Worm (Caenorhabditis elegans) whole organism, mixed stage, embryonic: ENCODE results near the gene C06A12.8.
A peak's percentile ranks its signal among the peaks of the same experiment; 100 is the strongest.

Experiments
- M03D4.4 ChIP-seq: sonication (generic microtip); optimal IDR thresholded peaks from 2 replicates; lab custom pipeline; 2017; ENCODE audit warnings: mild to moderate bottlenecking, missing genetic modification characterization, missing compliant biosample characterization
- bed-3 ChIP-seq: fragments of 200-800 bp; sonication (Bioruptor generic); optimal IDR thresholded peaks from 3 replicates; lab custom pipeline; 2018; ENCODE audit warnings: mild to moderate bottlenecking, missing genetic modification characterization, moderate library complexity, missing compliant biosample characterization
- blmp-1 ChIP-seq: fragments of 150-350 bp; optimal IDR thresholded peaks from 2 replicates; lab custom pipeline; 2014; ENCODE audit warnings: missing biosample characterization, missing genetic modification characterization
- ceh-39 ChIP-seq: fragments of 150-350 bp; optimal IDR thresholded peaks from 2 replicates; lab custom pipeline; 2014; ENCODE audit warnings: missing biosample characterization, missing genetic modification characterization
- ceh-43 ChIP-seq: fragments of 200-800 bp; sonication (Bioruptor generic); optimal IDR thresholded peaks from 2 replicates; lab custom pipeline; 2018; ENCODE audit warnings: mild to moderate bottlenecking, missing genetic modification characterization, moderate library complexity, missing compliant biosample characterization
- ceh-83 ChIP-seq: fragments of 200-800 bp; sonication (Bioruptor generic); optimal IDR thresholded peaks from 2 replicates; lab custom pipeline; 2018; ENCODE audit warnings: mild to moderate bottlenecking, missing genetic modification characterization, missing compliant biosample characterization
- ces-1 ChIP-seq: fragments of 150-350 bp; optimal IDR thresholded peaks from 2 replicates; lab custom pipeline; 2014; ENCODE audit warnings: missing biosample characterization, missing genetic modification reagents, missing genetic modification characterization
- drap-1 ChIP-seq: fragments of 200-800 bp; sonication (Bioruptor generic); optimal IDR thresholded peaks from 3 replicates; lab custom pipeline; 2018; ENCODE audit warnings: mild to moderate bottlenecking, missing genetic modification characterization, missing compliant biosample characterization
- elt-1 ChIP-seq: sonication (generic microtip); optimal IDR thresholded peaks from 2 replicates; lab custom pipeline; 2017; ENCODE audit warnings: missing genetic modification characterization, mild to moderate bottlenecking, missing compliant biosample characterization, antibody characterized with exemption, moderate library complexity, borderline replicate concordance; ENCODE audit not compliant: insufficient read depth
- elt-3 ChIP-seq: fragments of 150-350 bp; optimal IDR thresholded peaks from 2 replicates; lab custom pipeline; 2014; ENCODE audit warnings: missing biosample characterization, missing genetic modification characterization
- flh-1 ChIP-seq: fragments of 200-800 bp; sonication (Bioruptor generic); optimal IDR thresholded peaks from 2 replicates; lab custom pipeline; 2018; ENCODE audit warnings: mild to moderate bottlenecking, missing genetic modification characterization, moderate library complexity, missing compliant biosample characterization
- ham-2 ChIP-seq: fragments of 200-800 bp; sonication (Bioruptor generic); optimal IDR thresholded peaks from 2 replicates; lab custom pipeline; 2018; ENCODE audit warnings: mild to moderate bottlenecking, missing genetic modification characterization, missing compliant biosample characterization
- hlh-1 ChIP-seq: fragments of 150-350 bp; optimal IDR thresholded peaks from 2 replicates; lab custom pipeline; 2014; ENCODE audit warnings: missing biosample characterization, missing genetic modification reagents, missing genetic modification characterization
- lin-32 ChIP-seq: fragments of 200-800 bp; sonication (Bioruptor generic); optimal IDR thresholded peaks from 2 replicates; lab custom pipeline; 2018; ENCODE audit warnings: mild to moderate bottlenecking, missing genetic modification characterization, missing compliant biosample characterization
- lsy-2 ChIP-seq: fragments of 150-350 bp; optimal IDR thresholded peaks from 2 replicates; lab custom pipeline; 2014; ENCODE audit warnings: missing biosample characterization, missing genetic modification characterization
- mab-5 ChIP-seq: fragments of 150-350 bp; optimal IDR thresholded peaks from 2 replicates; lab custom pipeline; 2014; ENCODE audit warnings: missing biosample characterization, missing genetic modification characterization
- mep-1 ChIP-seq: fragments of 150-350 bp; optimal IDR thresholded peaks from 2 replicates; lab custom pipeline; 2017; ENCODE audit warnings: missing biosample characterization, missing genetic modification reagents, missing genetic modification characterization, inconsistent platforms
- mls-2 ChIP-seq: sonication (generic microtip); optimal IDR thresholded peaks from 2 replicates; lab custom pipeline; 2016; ENCODE audit warnings: mild to moderate bottlenecking, missing genetic modification characterization, moderate library complexity, missing compliant biosample characterization
- nhr-12 ChIP-seq: fragments of 150-350 bp; optimal IDR thresholded peaks from 2 replicates; lab custom pipeline; 2014; ENCODE audit warnings: missing biosample characterization, missing genetic modification characterization
- nhr-2 ChIP-seq: fragments of 150-350 bp; optimal IDR thresholded peaks from 2 replicates; lab custom pipeline; 2014; ENCODE audit warnings: missing biosample characterization, missing genetic modification characterization
- nhr-237 ChIP-seq: fragments of 150-350 bp; optimal IDR thresholded peaks from 2 replicates; lab custom pipeline; 2014; ENCODE audit warnings: missing biosample characterization, missing genetic modification characterization
- nhr-28 ChIP-seq: fragments of 150-350 bp; optimal IDR thresholded peaks from 2 replicates; lab custom pipeline; 2014; ENCODE audit warnings: missing biosample characterization, missing genetic modification characterization
- nhr-76 ChIP-seq: sonication (generic microtip); optimal IDR thresholded peaks from 2 replicates; lab custom pipeline; 2017; ENCODE audit warnings: missing biosample characterization, missing genetic modification characterization
- pha-4 ChIP-seq: fragments of 150-350 bp; optimal IDR thresholded peaks from 2 replicates; lab custom pipeline; 2018; ENCODE audit warnings: missing biosample characterization, missing genetic modification reagents, missing genetic modification characterization
- sem-2 ChIP-seq: fragments of 200-800 bp; sonication (Bioruptor generic); optimal IDR thresholded peaks from 2 replicates; lab custom pipeline; 2018; ENCODE audit warnings: mild to moderate bottlenecking, missing genetic modification characterization, missing compliant biosample characterization
- snpc-4 ChIP-seq: fragments of 150-350 bp; optimal IDR thresholded peaks from 2 replicates; lab custom pipeline; 2014; ENCODE audit warnings: missing biosample characterization, missing genetic modification characterization
- sptf-1 ChIP-seq: sonication (generic microtip); optimal IDR thresholded peaks from 2 replicates; lab custom pipeline; 2017; ENCODE audit warnings: mild to moderate bottlenecking, missing genetic modification characterization, moderate library complexity, missing compliant biosample characterization
- tbx-8 ChIP-seq: fragments of 200-800 bp; sonication (Bioruptor generic); optimal IDR thresholded peaks from 2 replicates; lab custom pipeline; 2018; ENCODE audit warnings: mild to moderate bottlenecking, missing genetic modification characterization, moderate library complexity, missing compliant biosample characterization
- unc-120 ChIP-seq: sonication (generic microtip); optimal IDR thresholded peaks from 2 replicates; lab custom pipeline; 2017; ENCODE audit warnings: missing genetic modification characterization, missing compliant biosample characterization; ENCODE audit not compliant: poor library complexity, severe bottlenecking
- unc-39 ChIP-seq: fragments of 150-350 bp; optimal IDR thresholded peaks from 2 replicates; lab custom pipeline; 2014; ENCODE audit warnings: missing biosample characterization, missing genetic modification characterization
- zip-8 ChIP-seq: fragments of 150-350 bp; optimal IDR thresholded peaks from 2 replicates; lab custom pipeline; 2014; ENCODE audit warnings: missing biosample characterization, missing genetic modification characterization
- ztf-11 ChIP-seq: fragments of 150-350 bp; optimal IDR thresholded peaks from 2 replicates; lab custom pipeline; 2014; ENCODE audit warnings: missing biosample characterization, missing genetic modification characterization

Gene C06A12.8

DNA sequence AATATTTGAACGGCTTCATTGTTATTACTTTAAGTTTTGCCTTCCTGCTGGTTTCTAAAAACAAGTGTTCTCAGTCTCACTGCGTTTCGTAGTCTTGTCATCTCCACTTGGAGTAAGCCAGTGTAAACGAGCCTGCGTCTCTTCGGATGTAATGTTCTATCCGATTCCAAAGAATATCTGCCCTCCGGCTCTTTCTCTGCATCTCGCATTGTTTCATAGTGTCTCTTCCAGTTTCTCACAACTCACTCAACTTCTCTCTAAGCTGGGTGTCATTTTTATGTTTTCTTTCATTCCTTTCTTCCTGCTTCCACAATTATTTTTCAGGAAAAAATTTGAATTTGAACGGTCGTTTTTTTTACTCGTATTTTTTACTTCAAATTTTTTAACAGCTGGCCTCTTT, 10.2 kb upstream of the C06A12.8 start:
- TF ChIP-seq ztf-11 = no peak
- TF ChIP-seq drap-1 (GFP tag; lab: Kevin White, UChicago) = no peak
- TF ChIP-seq mab-5 (tag; lab: Kevin White, UChicago) = no peak
- TF ChIP-seq ces-1 (GFP tag; lab: Kevin White, UChicago) = peak; percentile 17
- TF ChIP-seq nhr-28 = no peak
- TF ChIP-seq sem-2 (GFP tag; lab: Kevin White, UChicago) = no peak
- TF ChIP-seq mep-1 = no peak
- TF ChIP-seq flh-1 (GFP tag; lab: Kevin White, UChicago) = no peak

DNA sequence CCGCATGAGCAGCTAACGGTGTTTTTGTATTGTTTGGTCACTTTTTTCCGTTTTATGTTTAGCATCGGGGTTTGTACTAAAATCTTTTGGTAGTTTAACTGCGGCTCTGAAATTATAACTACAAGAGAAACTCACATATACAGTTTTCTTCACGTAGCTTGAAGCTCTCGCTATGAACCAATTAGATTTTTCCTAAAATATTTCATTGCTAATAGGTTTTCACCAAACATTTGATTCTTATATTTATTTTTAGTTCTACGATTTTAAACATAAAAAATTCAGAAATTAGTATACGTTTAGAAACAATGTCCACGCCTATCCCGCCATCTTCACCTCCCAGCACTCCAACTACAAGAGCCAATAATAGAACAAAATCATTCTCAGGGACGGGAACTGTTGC, 9.7 kb upstream of the C06A12.8 start, which contains the start of gene C06A12.3:
Gene C06A12.3 (plus strand): TSS at position 301 of the 400 bp plus-strand sequence.
- no peak for TF ChIP-seq elt-3 (tag; lab: Kevin White, UChicago)
- no peak for TF ChIP-seq snpc-4 (tag; lab: Kevin White, UChicago)
- TF ChIP-seq unc-39 (tag; lab: Kevin White, UChicago) = no peak
- no peak for TF ChIP-seq lsy-2 (tag; lab: Kevin White, UChicago)
- no peak for TF ChIP-seq flh-1 (GFP tag; lab: Kevin White, UChicago)
- TF ChIP-seq nhr-12 (tag; lab: Kevin White, UChicago) = no peak
- TF ChIP-seq ham-2 (GFP tag; lab: Kevin White, UChicago) = no peak
- no peak for TF ChIP-seq elt-1
- no peak for TF ChIP-seq pha-4
- TF ChIP-seq hlh-1 (tag; lab: Kevin White, UChicago) = no peak
- no peak for TF ChIP-seq M03D4.4 (tag; lab: Kevin White, UChicago)
- TF ChIP-seq zip-8 (tag; lab: Kevin White, UChicago) = no peak
- TF ChIP-seq nhr-237 = no peak
- TF ChIP-seq bed-3 = no peak
- TF ChIP-seq nhr-76 (tag; lab: Kevin White, UChicago) = no peak

DNA sequence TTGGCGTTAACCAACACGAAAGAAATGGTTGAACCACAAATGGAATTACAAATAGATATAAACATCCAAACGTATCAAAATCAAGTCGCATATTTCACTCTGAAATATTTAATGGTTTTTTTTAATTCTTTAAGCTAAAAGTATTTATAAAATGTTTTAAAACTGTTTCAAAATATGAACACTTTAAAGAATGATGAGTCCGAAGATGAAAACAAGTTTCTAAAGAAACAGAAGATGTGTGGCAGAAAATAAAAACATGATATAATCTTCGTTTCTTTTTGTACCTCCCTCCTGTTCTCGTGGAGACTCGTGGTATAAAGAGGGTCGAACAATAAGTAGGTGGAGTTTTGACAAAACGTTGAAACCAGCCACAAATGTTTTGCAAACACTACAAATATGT, 5.9 kb upstream of the C06A12.8 start, which contains the start of gene lact-6:
Gene lact-6 (minus strand): TSS at position 101 of the 400 bp plus-strand sequence.
- TF ChIP-seq drap-1 (GFP tag; lab: Kevin White, UChicago) = no peak
- TF ChIP-seq sem-2 (GFP tag; lab: Kevin White, UChicago) = no peak
- no peak for TF ChIP-seq unc-120 (tag; lab: Kevin White, UChicago)

DNA sequence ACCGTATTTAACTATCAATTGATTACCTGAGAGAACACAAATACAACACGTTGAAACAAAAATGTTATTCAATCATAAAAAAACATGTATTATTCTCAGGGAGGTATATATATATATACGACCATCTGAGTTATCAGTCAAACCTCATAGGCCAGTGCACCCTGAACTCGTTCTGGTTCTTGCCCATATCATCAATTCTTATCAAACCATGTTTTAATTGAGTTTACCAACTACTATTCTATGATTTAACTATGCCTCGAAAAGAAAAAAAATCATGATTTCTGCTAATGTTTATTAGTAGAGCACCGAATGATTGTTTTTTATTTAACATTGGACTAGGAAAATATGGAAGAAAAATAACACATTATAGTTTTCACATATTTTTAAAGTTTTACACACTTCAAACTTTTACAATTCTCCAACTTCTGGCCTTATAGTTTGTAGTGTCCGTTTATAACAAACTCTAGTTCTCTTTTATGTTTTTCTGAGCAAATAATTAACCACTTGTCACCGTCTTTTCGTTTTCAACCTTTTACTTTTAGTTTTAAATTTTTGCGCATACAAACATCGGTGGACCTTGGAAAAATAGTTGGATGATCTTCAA, 4.8 kb upstream of the C06A12.8 start:
- no peak for TF ChIP-seq zip-8 (tag; lab: Kevin White, UChicago)
- TF ChIP-seq ceh-83 (GFP tag; lab: Kevin White, UChicago) = no peak
- no peak for TF ChIP-seq ceh-39 (tag; lab: Kevin White, UChicago)
- no peak for TF ChIP-seq nhr-76 (tag; lab: Kevin White, UChicago)
- TF ChIP-seq tbx-8 (GFP tag; lab: Kevin White, UChicago) = no peak
- TF ChIP-seq nhr-12 (tag; lab: Kevin White, UChicago) = no peak
- no peak for TF ChIP-seq ztf-11
- no peak for TF ChIP-seq sptf-1
- TF ChIP-seq flh-1 (GFP tag; lab: Kevin White, UChicago) = no peak
- no peak for TF ChIP-seq ham-2 (GFP tag; lab: Kevin White, UChicago)
- TF ChIP-seq unc-120 (tag; lab: Kevin White, UChicago) = no peak
- no peak for TF ChIP-seq sem-2 (GFP tag; lab: Kevin White, UChicago)

DNA sequence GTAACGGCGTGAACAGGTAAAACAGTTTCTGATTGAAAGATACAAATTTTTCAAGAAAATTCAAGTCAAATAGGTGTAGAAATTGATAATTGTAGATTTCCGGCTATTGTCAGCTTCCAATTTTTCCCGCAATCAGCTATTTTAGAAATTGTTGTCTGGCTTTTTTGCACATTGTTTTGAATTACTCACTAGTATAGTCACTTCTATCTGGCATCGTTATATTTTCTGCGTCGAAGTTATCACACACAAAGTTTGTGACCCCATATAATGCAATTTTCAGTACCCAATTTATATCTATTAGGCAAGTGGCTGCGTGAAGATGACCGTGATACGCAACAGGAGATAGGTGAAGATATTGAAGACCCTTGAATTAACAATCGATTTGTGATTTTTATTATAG, 1.9 kb upstream of the C06A12.8 start:
- no peak for TF ChIP-seq hlh-1 (tag; lab: Kevin White, UChicago)
- TF ChIP-seq lin-32 = no peak
- TF ChIP-seq nhr-2 (tag; lab: Kevin White, UChicago) = no peak
- TF ChIP-seq ceh-43 = no peak
- TF ChIP-seq lsy-2 (tag; lab: Kevin White, UChicago) = no peak
- no peak for TF ChIP-seq zip-8 (tag; lab: Kevin White, UChicago)
- TF ChIP-seq mls-2 (tag; lab: Kevin White, UChicago) = no peak
- no peak for TF ChIP-seq snpc-4 (tag; lab: Kevin White, UChicago)
- TF ChIP-seq nhr-237 = no peak
- no peak for TF ChIP-seq unc-120 (tag; lab: Kevin White, UChicago)
- no peak for TF ChIP-seq elt-1
- no peak for TF ChIP-seq blmp-1 (tag; lab: Kevin White, UChicago)
- TF ChIP-seq nhr-28 = no peak
- TF ChIP-seq nhr-76 (tag; lab: Kevin White, UChicago) = no peak
- TF ChIP-seq flh-1 (GFP tag; lab: Kevin White, UChicago) = no peak
- no peak for TF ChIP-seq ces-1 (GFP tag; lab: Kevin White, UChicago)
- TF ChIP-seq pha-4 = no peak
